Fruit fly (Drosophila melanogaster) whole organism, embryonic: Measurements from ENCODE around the gene Sec13.

Experiments
- Abd-B ChIP-seq: fragments of 200-800 bp; sonication (Bioruptor generic); optimal IDR thresholded peaks from 2 replicates; lab custom pipeline; 2018; ENCODE audit warnings: missing biosample characterization, mild to moderate bottlenecking, missing genetic modification characterization, moderate library complexity
- Antp ChIP-seq: fragments of 200-800 bp; sonication (Bioruptor generic); optimal IDR thresholded peaks from 3 replicates; lab custom pipeline; 2016; ENCODE audit warnings: missing biosample characterization, missing genetic modification characterization
- Atf3 ChIP-seq: fragments of 200-800 bp; sonication (Bioruptor generic); optimal IDR thresholded peaks from 3 replicates; lab custom pipeline; 2016; ENCODE audit warnings: missing biosample characterization, missing genetic modification characterization
- CG10321 ChIP-seq: fragments of 200-800 bp; sonication (Bioruptor generic); IDR thresholded peaks from 2 replicates; pipeline ENCODE4 v1.3.6; 2022; ENCODE audit warnings: missing biosample characterization, missing genetic modification characterization
- CG10979 ChIP-seq: fragments of 200-800 bp; sonication (Bioruptor generic); optimal IDR thresholded peaks from 2 replicates; lab custom pipeline; 2018; ENCODE audit warnings: missing biosample characterization, mild to moderate bottlenecking, missing genetic modification characterization, moderate library complexity
- CG11398 ChIP-seq: fragments of 200-800 bp; sonication (Bioruptor generic); optimal IDR thresholded peaks from 2 replicates; lab custom pipeline; 2016; ENCODE audit warnings: missing biosample characterization, missing genetic modification characterization
- CG14710 ChIP-seq: fragments of 200-800 bp; sonication (Bioruptor generic); optimal IDR thresholded peaks from 3 replicates; lab custom pipeline; 2019; ENCODE audit warnings: missing biosample characterization, mild to moderate bottlenecking, missing genetic modification characterization, moderate library complexity
- CG18011 ChIP-seq: fragments of 200-800 bp; sonication (Bioruptor generic); optimal IDR thresholded peaks from 2 replicates; lab custom pipeline; 2017; ENCODE audit warnings: missing biosample characterization, missing genetic modification characterization, mild to moderate bottlenecking, moderate library complexity, missing genotype
- CG2116 ChIP-seq: fragments of 200-800 bp; sonication (Bioruptor generic); optimal IDR thresholded peaks from 3 replicates; lab custom pipeline; 2018; ENCODE audit warnings: missing biosample characterization, mild to moderate bottlenecking, missing genetic modification characterization
- CG2712 ChIP-seq: fragments of 200-800 bp; optimal IDR thresholded peaks from 3 replicates; lab custom pipeline; 2019; ENCODE audit warnings: missing biosample characterization, mild to moderate bottlenecking, missing genetic modification characterization, moderate library complexity
- CG3281 ChIP-seq: fragments of 200-800 bp; sonication (Bioruptor generic); optimal IDR thresholded peaks from 3 replicates; lab custom pipeline; 2017; ENCODE audit warnings: missing biosample characterization, mild to moderate bottlenecking, missing genetic modification characterization
- CG4360 ChIP-seq: fragments of 200-800 bp; sonication (Bioruptor generic); IDR thresholded peaks from 2 replicates; pipeline ENCODE4 v1.3.6; 2022; ENCODE audit warnings: missing biosample characterization, missing genetic modification characterization
- CG5245 ChIP-seq: fragments of 200-800 bp; sonication (Bioruptor generic); optimal IDR thresholded peaks from 3 replicates; lab custom pipeline; 2016; ENCODE audit warnings: missing biosample characterization, missing genetic modification characterization
- CG7271 ChIP-seq: fragments of 200-800 bp; sonication (Bioruptor generic); optimal IDR thresholded peaks from 2 replicates; lab custom pipeline; 2018; ENCODE audit warnings: missing biosample characterization, mild to moderate bottlenecking, missing genetic modification characterization, moderate library complexity
- CG7372 ChIP-seq: fragments of 200-800 bp; sonication (Bioruptor generic); IDR thresholded peaks from 2 replicates; pipeline ENCODE4 v1.3.6; 2022; ENCODE audit warnings: missing biosample characterization, missing genetic modification characterization
- CG7786 ChIP-seq: fragments of 200-800 bp; sonication (Bioruptor generic); optimal IDR thresholded peaks from 2 replicates; lab custom pipeline; 2016; ENCODE audit warnings: missing biosample characterization, missing genetic modification characterization
- CG8765 ChIP-seq: fragments of 200-800 bp; sonication (Bioruptor generic); IDR thresholded peaks from 2 replicates; pipeline ENCODE4 v1.3.6; 2022; ENCODE audit warnings: missing biosample characterization, missing genetic modification characterization
- CG9437 ChIP-seq: fragments of 200-800 bp; sonication (Bioruptor generic); optimal IDR thresholded peaks from 2 replicates; lab custom pipeline; 2018; ENCODE audit warnings: missing biosample characterization, mild to moderate bottlenecking, missing genetic modification characterization
- Doc3 ChIP-seq: fragments of 200-800 bp; sonication (Bioruptor generic); IDR thresholded peaks from 3 replicates; pipeline ENCODE4 v1.3.6; 2022; ENCODE audit warnings: missing biosample characterization, missing genetic modification characterization; ENCODE audit not compliant: partially characterized antibody
- Eip74EF ChIP-seq, 2 experiments: fragments of 200-800 bp in 1 of 2; fragments of >200 bp in 1 of 2; sonication (Bioruptor generic) in 1 of 2; optimal IDR thresholded peaks; 2 replicates each; lab custom pipeline; 2017 to 2019; ENCODE audit warnings: missing biosample characterization in 2 of 2, missing genetic modification characterization in 2 of 2, mild to moderate bottlenecking in 1 of 2, moderate library complexity in 1 of 2
- Gsc ChIP-seq: fragments of 200-800 bp; sonication (Bioruptor generic); IDR thresholded peaks from 2 replicates; pipeline ENCODE4 v1.3.6; 2022; ENCODE audit warnings: missing biosample characterization, missing genetic modification characterization
- HHEX ChIP-seq: fragments of 200-800 bp; sonication (Bioruptor generic); optimal IDR thresholded peaks from 3 replicates; lab custom pipeline; 2017; ENCODE audit warnings: missing biosample characterization, mild to moderate bottlenecking, missing genetic modification characterization, missing genetic modification reagents
- HLH4C ChIP-seq: fragments of 200-800 bp; sonication (Bioruptor generic); IDR thresholded peaks from 3 replicates; pipeline ENCODE4 v1.3.6; 2022; ENCODE audit warnings: missing biosample characterization, missing genetic modification characterization; ENCODE audit not compliant: partially characterized antibody
- Hmx ChIP-seq: fragments of 200-800 bp; sonication (Bioruptor generic); optimal IDR thresholded peaks from 2 replicates; lab custom pipeline; 2016; ENCODE audit warnings: missing biosample characterization, missing genetic modification characterization
- Hr3 ChIP-seq: fragments of 200-800 bp; sonication (Bioruptor generic); optimal IDR thresholded peaks from 3 replicates; lab custom pipeline; 2016; ENCODE audit warnings: missing biosample characterization, missing genetic modification characterization
- Lim3 ChIP-seq: fragments of 200-800 bp; sonication (Bioruptor generic); IDR thresholded peaks from 2 replicates; pipeline ENCODE4 v1.3.6; 2022; ENCODE audit warnings: missing biosample characterization, missing genetic modification characterization
- Lpt ChIP-seq: fragments of >200 bp; optimal IDR thresholded peaks from 2 replicates; lab custom pipeline; 2018; ENCODE audit warnings: missing biosample characterization, missing genetic modification characterization
- Meics ChIP-seq: fragments of 200-800 bp; sonication (Bioruptor generic); optimal IDR thresholded peaks from 2 replicates; lab custom pipeline; 2017; ENCODE audit warnings: missing biosample characterization, mild to moderate bottlenecking, missing genetic modification characterization
- Poxn ChIP-seq: fragments of 200-800 bp; sonication (Bioruptor generic); IDR thresholded peaks from 2 replicates; pipeline ENCODE4 v1.3.6; 2022; ENCODE audit warnings: missing biosample characterization, missing genetic modification characterization
- Scr ChIP-seq: fragments of 200-800 bp; sonication (Bioruptor generic); IDR thresholded peaks from 2 replicates; pipeline ENCODE4 v1.3.6; 2022; ENCODE audit warnings: missing biosample characterization, missing genetic modification characterization; ENCODE audit not compliant: partially characterized antibody
- ab ChIP-seq: fragments of 200-800 bp; sonication (Bioruptor generic); optimal IDR thresholded peaks from 2 replicates; lab custom pipeline; 2016; ENCODE audit warnings: missing biosample characterization, missing genetic modification characterization
- bab2 ChIP-seq: fragments of 200-800 bp; sonication (Bioruptor generic); optimal IDR thresholded peaks from 2 replicates; lab custom pipeline; 2016; ENCODE audit warnings: missing biosample characterization, missing genetic modification characterization
- br ChIP-seq: fragments of >200 bp; optimal IDR thresholded peaks from 2 replicates; lab custom pipeline; 2017
- btn ChIP-seq: fragments of 200-800 bp; sonication (Bioruptor generic); optimal IDR thresholded peaks from 2 replicates; lab custom pipeline; 2016; ENCODE audit warnings: missing biosample characterization, missing genetic modification characterization
- cad ChIP-seq: fragments of >200 bp; optimal IDR thresholded peaks from 2 replicates; lab custom pipeline; 2017; ENCODE audit warnings: missing biosample characterization, missing genetic modification characterization
- dati ChIP-seq: fragments of 200-800 bp; sonication (Bioruptor generic); IDR thresholded peaks from 2 replicates; pipeline ENCODE4 v1.3.6; 2022; ENCODE audit warnings: missing biosample characterization, missing genetic modification characterization
- ftz-f1 ChIP-seq: fragments of 200-800 bp; sonication (Bioruptor generic); optimal IDR thresholded peaks from 2 replicates; lab custom pipeline; 2016; ENCODE audit warnings: missing biosample characterization, missing genetic modification characterization
- gce ChIP-seq: fragments of 200-800 bp; sonication (Bioruptor generic); IDR thresholded peaks from 3 replicates; pipeline ENCODE4 v1.3.6; 2022; ENCODE audit warnings: missing biosample characterization, missing genetic modification characterization
- gcm2 ChIP-seq: fragments of 200-800 bp; sonication (Bioruptor generic); optimal IDR thresholded peaks from 2 replicates; lab custom pipeline; 2016; ENCODE audit warnings: missing biosample characterization, missing genetic modification characterization
- gem ChIP-seq: fragments of 200-800 bp; sonication (Bioruptor generic); optimal IDR thresholded peaks from 2 replicates; lab custom pipeline; 2019; ENCODE audit warnings: missing biosample characterization, mild to moderate bottlenecking, missing genetic modification characterization, moderate library complexity
- grn ChIP-seq: fragments of 200-800 bp; sonication (Bioruptor generic); optimal IDR thresholded peaks from 3 replicates; lab custom pipeline; 2017; ENCODE audit warnings: missing biosample characterization, missing genetic modification characterization
- gro ChIP-seq: fragments of 200-800 bp; sonication (Bioruptor generic); optimal IDR thresholded peaks from 2 replicates; lab custom pipeline; 2016; ENCODE audit warnings: missing biosample characterization, missing genetic modification characterization
- jigr1 ChIP-seq: fragments of 200-800 bp; sonication (Bioruptor generic); IDR thresholded peaks from 3 replicates; pipeline ENCODE4 v1.3.6; 2022; ENCODE audit warnings: missing biosample characterization, missing genetic modification characterization
- nerfin-2 ChIP-seq: fragments of 200-800 bp; sonication (Bioruptor generic); IDR thresholded peaks from 2 replicates; pipeline ENCODE4 v1.3.6; 2022; ENCODE audit warnings: missing biosample characterization, missing genetic modification characterization; ENCODE audit not compliant: partially characterized antibody
- org-1 ChIP-seq: fragments of 200-800 bp; sonication (Bioruptor generic); optimal IDR thresholded peaks from 2 replicates; lab custom pipeline; 2017; ENCODE audit warnings: missing biosample characterization, missing genetic modification characterization
- pho ChIP-seq: fragments of 200-800 bp; sonication (Bioruptor generic); optimal IDR thresholded peaks from 2 replicates; lab custom pipeline; 2016; ENCODE audit warnings: missing biosample characterization, missing genetic modification characterization
- ro ChIP-seq: fragments of 200-800 bp; sonication (Bioruptor generic); IDR thresholded peaks from 2 replicates; pipeline ENCODE4 v1.3.6; 2022; ENCODE audit warnings: missing biosample characterization, missing genetic modification characterization
- slou ChIP-seq: fragments of 200-800 bp; sonication (Bioruptor generic); optimal IDR thresholded peaks from 3 replicates; lab custom pipeline; 2016; ENCODE audit warnings: missing biosample characterization, missing genetic modification characterization
- stc ChIP-seq: fragments of 200-800 bp; sonication (Bioruptor generic); IDR thresholded peaks from 2 replicates; pipeline ENCODE4 v1.3.6; 2022; ENCODE audit warnings: missing biosample characterization, missing genetic modification characterization
- tup ChIP-seq: fragments of 200-800 bp; sonication (Bioruptor generic); optimal IDR thresholded peaks from 2 replicates; lab custom pipeline; 2016; ENCODE audit warnings: missing biosample characterization, mild to moderate bottlenecking, missing genetic modification characterization, moderate library complexity
- z ChIP-seq: fragments of 200-800 bp; sonication (Bioruptor generic); IDR thresholded peaks from 3 replicates; pipeline ENCODE4 v1.3.6; 2022; ENCODE audit warnings: missing biosample characterization, missing genetic modification characterization
- zf30C ChIP-seq: fragments of 200-800 bp; sonication (Bioruptor generic); optimal IDR thresholded peaks from 3 replicates; lab custom pipeline; 2018; ENCODE audit warnings: missing biosample characterization, mild to moderate bottlenecking, missing genetic modification characterization
- zfh2 ChIP-seq: fragments of 200-800 bp; sonication (Bioruptor generic); optimal IDR thresholded peaks from 2 replicates; lab custom pipeline; 2016; ENCODE audit warnings: missing biosample characterization, missing genetic modification characterization

Gene Sec13

dm6 chr3R:23314332-23314731 is 41.7 kb upstream of the Sec13 start (continued):
- TF ChIP-seq CG10979 (tag; lab: Kevin White, UChicago) (no peak), ab (GFP tag; lab: Kevin White, UChicago) (no peak), HHEX (GFP tag; lab: Kevin White, UChicago) (peak; percentile 56), btn (GFP tag; lab: Kevin White, UChicago) (no peak), Lpt (GFP tag; lab: Kevin White, UChicago) (no peak), stc (GFP tag; lab: Robert Waterston, UW) (no peak; the same call in 1 of the 2 replicates), HLH4C (GFP tag; lab: Robert Waterston, UW) (no peak), zf30C (GFP tag; lab: Kevin White, UChicago) (peak; percentile 56), CG5245 (GFP tag; lab: Kevin White, UChicago) (no peak), tup (GFP tag; lab: Kevin White, UChicago) (no peak), bab2 (no peak), Gsc (GFP tag; lab: Robert Waterston, UW) (no peak), CG3281 (peak; percentile 50), CG18011 (no peak), Atf3 (GFP tag; lab: Kevin White, UChicago) (no peak), CG4360 (GFP tag; lab: Robert Waterston, UW) (peak; percentile 97), CG2712 (peak; percentile 32), CG9437 (GFP tag; lab: Kevin White, UChicago) (peak; percentile 12), CG7372 (GFP tag; lab: Robert Waterston, UW) (no peak), Lim3 (GFP tag; lab: Robert Waterston, UW) (no peak), Antp (GFP tag; lab: Kevin White, UChicago) (no peak), Hmx (no peak), Poxn (GFP tag; lab: Robert Waterston, UW) (no peak), z (GFP tag; lab: Robert Waterston, UW) (0 out of 3 replicates have a peak, but pooled peaks have one; percentile 53), grn (GFP tag; lab: Kevin White, UChicago) (no peak), jigr1 (GFP tag; lab: Robert Waterston, UW) (no peak), CG2116 (GFP tag; lab: Kevin White, UChicago) (peak; percentile 21), CG11398 (GFP tag; lab: Kevin White, UChicago) (peak; percentile 10), Eip74EF (GFP tag; optimal IDR thresholded peaks at IDR 0.05; lab: Kevin White, UChicago) (peak in 1 of 2 experiments; percentile 66), Scr (GFP tag; lab: Robert Waterston, UW) (no peak), Doc3 (GFP tag; lab: Robert Waterston, UW) (no peak), Hr3 (GFP tag; lab: Kevin White, UChicago) (no peak), gro (GFP tag; lab: Kevin White, UChicago) (peak; percentile 6), pho (GFP tag; lab: Kevin White, UChicago) (no peak), zfh2 (GFP tag; lab: Kevin White, UChicago) (no peak), slou (GFP tag; lab: Kevin White, UChicago) (no peak), nerfin-2 (GFP tag; lab: Robert Waterston, UW) (no peak), dati (no peak), cad (no peak), org-1 (GFP tag; lab: Kevin White, UChicago) (peak; percentile 31), gem (tag; lab: Kevin White, UChicago) (no peak), gcm2 (GFP tag; lab: Kevin White, UChicago) (no peak), br (lab: Kevin White, UChicago) (no peak), ftz-f1 (GFP tag; lab: Kevin White, UChicago) (peak; percentile 57), Meics (GFP tag; lab: Kevin White, UChicago) (peak; percentile 50), CG10321 (GFP tag; lab: Robert Waterston, UW) (0 out of 2 replicates have a peak, but pooled peaks have one; percentile 38), CG7271 (no peak), CG8765 (GFP tag; lab: Robert Waterston, UW) (no peak), CG14710 (peak; percentile 12), CG7786 (GFP tag; lab: Kevin White, UChicago) (no peak), gce (GFP tag; lab: Robert Waterston, UW) (peak; percentile 77; the same call in 2 of the 3 replicates), Abd-B (GFP tag; lab: Kevin White, UChicago) (no peak), ro (GFP tag; lab: Robert Waterston, UW) (no peak)
